Fruit fly (Drosophila melanogaster): Measurements from ENCODE around the gene Pgant5.

dm6 chr2L:5063936-5064335 lies 29.5 kb downstream of the Pgant5 start:
- no peak for TF ChIP-seq CG7045 (GFP tag; optimal IDR thresholded peaks at IDR 0.05)
- no peak for TF ChIP-seq Mnt (GFP tag; optimal IDR thresholded peaks at IDR 0.05)
